Worm (Caenorhabditis elegans) whole organism, young adult: ENCODE data around the gene gpa-9.

ENCODE experiments used
- B0019.2 ChIP-seq: fragments of 200-800 bp; sonication (Bioruptor generic); conservative IDR thresholded peaks from 2 replicates; pipeline ENCODE4 v1.3.6; 2022; ENCODE audit warnings: missing genetic modification reagents, missing genetic modification characterization, missing compliant biosample characterization
- C06A6.2 ChIP-seq: fragments of 200-800 bp; sonication (Bioruptor generic); conservative IDR thresholded peaks from 2 replicates; pipeline ENCODE4 v1.3.6; 2022; ENCODE audit warnings: missing genetic modification characterization, missing compliant biosample characterization
- F22D6.2 ChIP-seq: sonication (generic microtip); optimal IDR thresholded peaks from 2 replicates; lab custom pipeline; 2016; ENCODE audit warnings: mild to moderate bottlenecking, missing genetic modification characterization, missing compliant biosample characterization
- F33H1.4 ChIP-seq: fragments of 200-800 bp; sonication (Bioruptor generic); IDR thresholded peaks from 2 replicates; pipeline ENCODE4 v1.3.6; 2022; ENCODE audit warnings: missing genetic modification reagents, missing genetic modification characterization, missing compliant biosample characterization
- F49E8.2 ChIP-seq: sonication (generic microtip); optimal IDR thresholded peaks from 3 replicates; lab custom pipeline; 2017; ENCODE audit warnings: missing genetic modification characterization, mild to moderate bottlenecking, missing compliant biosample characterization, antibody characterized with exemption, moderate library complexity; ENCODE audit not compliant: insufficient read depth
- F52B5.7 ChIP-seq: sonication (generic microtip); optimal IDR thresholded peaks from 2 replicates; lab custom pipeline; 2016; ENCODE audit warnings: mild to moderate bottlenecking, missing genetic modification characterization, missing compliant biosample characterization
- K11D2.4 ChIP-seq: fragments of 200-800 bp; sonication (Bioruptor generic); IDR thresholded peaks from 2 replicates; pipeline ENCODE4 v1.3.6; 2022; ENCODE audit warnings: missing genetic modification reagents, missing genetic modification characterization, missing compliant biosample characterization
- T26A5.8 ChIP-seq: sonication (generic microtip); optimal IDR thresholded peaks from 2 replicates; lab custom pipeline; 2016; ENCODE audit warnings: missing genetic modification characterization, missing compliant biosample characterization
- Y53F4B.3 ChIP-seq: fragments of 200-800 bp; sonication (Bioruptor generic); IDR thresholded peaks from 2 replicates; pipeline ENCODE4 v1.3.6; 2022; ENCODE audit warnings: missing genetic modification reagents, missing genetic modification characterization, missing compliant biosample characterization
- Y56A3A.18 ChIP-seq: fragments of 200-800 bp; sonication (Bioruptor generic); IDR thresholded peaks from 2 replicates; pipeline ENCODE4 v1.3.6; 2022; ENCODE audit warnings: missing genetic modification reagents, missing genetic modification characterization, missing compliant biosample characterization
- Y79H2A.3 ChIP-seq: fragments of 200-800 bp; sonication (Bioruptor generic); conservative IDR thresholded peaks from 2 replicates; pipeline ENCODE4 v1.3.6; 2022; ENCODE audit warnings: missing genetic modification reagents, missing genetic modification characterization, missing compliant biosample characterization
- akir-1 ChIP-seq: fragments of 200-800 bp; sonication (Bioruptor generic); optimal IDR thresholded peaks from 2 replicates; lab custom pipeline; 2018; ENCODE audit warnings: mild to moderate bottlenecking, missing genetic modification characterization, moderate library complexity, missing compliant biosample characterization
- ama-1 ChIP-seq, 3 experiments: fragments of 150-350 bp in 1 of 3; sonication (generic microtip) in 2 of 3; optimal IDR thresholded peaks; 2 replicates each; lab custom pipeline; 2014 to 2018; ENCODE audit warnings: missing biosample characterization in 2 of 3, missing genetic modification characterization in 2 of 3, missing genetic modification reagents in 2 of 3
- athp-1 ChIP-seq: sonication (generic microtip); optimal IDR thresholded peaks from 2 replicates; lab custom pipeline; 2017; ENCODE audit warnings: mild to moderate bottlenecking, missing genetic modification characterization, missing compliant biosample characterization
- attf-5 ChIP-seq: fragments of 200-800 bp; sonication (Bioruptor generic); optimal IDR thresholded peaks from 2 replicates; lab custom pipeline; 2018; ENCODE audit warnings: mild to moderate bottlenecking, missing genetic modification characterization, missing compliant biosample characterization
- bed-1 ChIP-seq: fragments of 200-800 bp; sonication (Bioruptor generic); IDR thresholded peaks from 2 replicates; pipeline ENCODE4 v1.3.6; 2022; ENCODE audit warnings: missing genetic modification reagents, missing genetic modification characterization, missing compliant biosample characterization
- cebp-1 ChIP-seq, 2 experiments: fragments of 200-800 bp in 1 of 2; sonication (Bioruptor generic) in 1 of 2; sonication (generic microtip) in 1 of 2; IDR thresholded peaks in 1 of 2; optimal IDR thresholded peaks in 1 of 2; 2 replicates each; pipeline versions ENCODE4 v1.3.6 to Lab custom; 2017 to 2022; ENCODE audit warnings: missing compliant biosample characterization in 2 of 2, missing genetic modification characterization in 2 of 2, mild to moderate bottlenecking in 1 of 2, missing genetic modification reagents in 1 of 2, moderate library complexity in 1 of 2
- ceh-27 ChIP-seq: fragments of 200-800 bp; sonication (Bioruptor generic); optimal IDR thresholded peaks from 2 replicates; lab custom pipeline; 2018; ENCODE audit warnings: mild to moderate bottlenecking, missing genetic modification characterization, moderate library complexity, missing compliant biosample characterization
- ceh-91 ChIP-seq: fragments of 200-800 bp; sonication (Bioruptor generic); IDR thresholded peaks from 2 replicates; pipeline ENCODE4 v1.3.6; 2022; ENCODE audit warnings: missing genetic modification reagents, missing genetic modification characterization, missing compliant biosample characterization
- efl-1 ChIP-seq: fragments of 150-350 bp; optimal IDR thresholded peaks from 2 replicates; lab custom pipeline; 2014; ENCODE audit warnings: missing biosample characterization, missing genetic modification reagents, missing genetic modification characterization
- egl-18 ChIP-seq: fragments of 200-800 bp; sonication (Bioruptor generic); IDR thresholded peaks from 2 replicates; pipeline ENCODE4 v1.3.6; 2022; ENCODE audit warnings: missing genetic modification reagents, missing genetic modification characterization, missing compliant biosample characterization
- egl-44 ChIP-seq: fragments of 200-800 bp; sonication (Bioruptor generic); IDR thresholded peaks from 2 replicates; pipeline ENCODE4 v1.3.6; 2022; ENCODE audit warnings: missing genetic modification reagents, missing genetic modification characterization, missing compliant biosample characterization
- ekl-4 ChIP-seq: fragments of 200-800 bp; sonication (Bioruptor generic); IDR thresholded peaks from 2 replicates; pipeline ENCODE4 v1.3.6; 2022; ENCODE audit warnings: missing genetic modification reagents, missing genetic modification characterization, missing compliant biosample characterization
- hmg-20 ChIP-seq: fragments of 200-800 bp; sonication (Bioruptor generic); IDR thresholded peaks from 2 replicates; pipeline ENCODE4 v1.3.6; 2022; ENCODE audit warnings: missing genetic modification reagents, missing genetic modification characterization, missing compliant biosample characterization
- hrde-1 ChIP-seq: sonication (generic microtip); optimal IDR thresholded peaks from 2 replicates; lab custom pipeline; 2016; ENCODE audit warnings: missing genetic modification characterization, mild to moderate bottlenecking, missing compliant biosample characterization, moderate library complexity, missing genotype, missing genetic modification reagents, borderline replicate concordance
- let-607 ChIP-seq, 2 experiments: fragments of 200-800 bp in 1 of 2; sonication (Bioruptor generic) in 1 of 2; sonication (generic microtip) in 1 of 2; optimal IDR thresholded peaks; 2 replicates each; lab custom pipeline; 2016 to 2018; ENCODE audit warnings: mild to moderate bottlenecking in 2 of 2, missing compliant biosample characterization in 2 of 2, missing genetic modification characterization in 2 of 2, moderate library complexity in 2 of 2, missing genotype in 1 of 2
- lin-26 ChIP-seq: fragments of 200-800 bp; sonication (Bioruptor generic); IDR thresholded peaks from 2 replicates; pipeline ENCODE4 v1.3.6; 2022; ENCODE audit warnings: missing genetic modification reagents, missing genetic modification characterization, missing compliant biosample characterization
- lin-35 ChIP-seq, 3 experiments: fragments of 150-350 bp in 2 of 3; sonication (generic microtip) in 1 of 3; optimal IDR thresholded peaks; 2 replicates each; lab custom pipeline; 2014 to 2018; ENCODE audit warnings: missing biosample characterization in 3 of 3, missing genetic modification characterization in 3 of 3, missing genetic modification reagents in 3 of 3
- madf-10 ChIP-seq: sonication (generic microtip); optimal IDR thresholded peaks from 2 replicates; lab custom pipeline; 2016; ENCODE audit warnings: mild to moderate bottlenecking, missing genetic modification characterization, missing compliant biosample characterization
- nhr-27 ChIP-seq: fragments of 200-800 bp; sonication (Bioruptor generic); optimal IDR thresholded peaks from 2 replicates; lab custom pipeline; 2018; ENCODE audit warnings: mild to moderate bottlenecking, missing genetic modification characterization, moderate library complexity, missing compliant biosample characterization
- nhr-90 ChIP-seq: sonication (generic microtip); optimal IDR thresholded peaks from 2 replicates; lab custom pipeline; 2016; ENCODE audit warnings: missing genotype, mild to moderate bottlenecking, missing genetic modification characterization, missing compliant biosample characterization
- snpc-1.1 ChIP-seq: sonication (generic microtip); optimal IDR thresholded peaks from 2 replicates; lab custom pipeline; 2017; ENCODE audit warnings: missing genetic modification characterization, mild to moderate bottlenecking, missing compliant biosample characterization, antibody characterized with exemption, moderate library complexity, missing genotype, missing genetic modification reagents; ENCODE audit not compliant: insufficient read depth
- tbx-9 ChIP-seq: sonication (generic microtip); optimal IDR thresholded peaks from 2 replicates; lab custom pipeline; 2016; ENCODE audit warnings: borderline replicate concordance, missing genetic modification characterization, inconsistent platforms, missing compliant biosample characterization
- zim-3 ChIP-seq: sonication (generic microtip); optimal IDR thresholded peaks from 2 replicates; lab custom pipeline; 2017; ENCODE audit warnings: mild to moderate bottlenecking, missing genetic modification characterization, moderate library complexity, missing compliant biosample characterization
- ztf-22 ChIP-seq: fragments of 200-800 bp; sonication (Bioruptor generic); optimal IDR thresholded peaks from 2 replicates; lab custom pipeline; 2018; ENCODE audit warnings: mild to moderate bottlenecking, missing genetic modification characterization, moderate library complexity, missing compliant biosample characterization
- ztf-3 ChIP-seq: fragments of 200-800 bp; sonication (Bioruptor generic); optimal IDR thresholded peaks from 2 replicates; lab custom pipeline; 2018; ENCODE audit warnings: mild to moderate bottlenecking, missing genetic modification characterization, missing compliant biosample characterization

Gene gpa-9

ce11 chrV:12696790-12697189 lies 47.7 kb upstream of the gpa-9 start (continued):
- TF ChIP-seq F33H1.4 (GFP tag; lab: Robert Waterston, UW), result peak; percentile 91
- TF ChIP-seq Y56A3A.18 (GFP tag; lab: Robert Waterston, UW), result no peak
- TF ChIP-seq akir-1 (GFP tag; lab: Kevin White, UChicago), result no peak
- TF ChIP-seq zim-3, result no peak
- TF ChIP-seq let-607 (tag; optimal IDR thresholded peaks at IDR 0.05; lab: Kevin White, UChicago), result no peak
- TF ChIP-seq ztf-3, result no peak
- no peak for TF ChIP-seq tbx-9 (tag; lab: Kevin White, UChicago)
- no peak for TF ChIP-seq K11D2.4 (GFP tag; lab: Robert Waterston, UW)
- TF ChIP-seq ama-1 (optimal IDR thresholded peaks at IDR 0.05; lab: Kevin White, UChicago), result no peak
- TF ChIP-seq ama-1 (GFP tag; optimal IDR thresholded peaks at IDR 0.05; lab: Kevin White, UChicago), result no peak
- TF ChIP-seq Y79H2A.3, result no peak
- no peak for TF ChIP-seq attf-5
- no peak for TF ChIP-seq ceh-27
- TF ChIP-seq F52B5.7 (tag; lab: Kevin White, UChicago), result no peak
- no peak for TF ChIP-seq T26A5.8 (tag; lab: Kevin White, UChicago)
- no peak for TF ChIP-seq hrde-1 (tag; lab: Kevin White, UChicago)
- TF ChIP-seq efl-1, result no peak
- TF ChIP-seq Y53F4B.3, result no peak
- TF ChIP-seq egl-18 (GFP tag; lab: Robert Waterston, UW), result no peak
- no peak for TF ChIP-seq hmg-20 (GFP tag; lab: Robert Waterston, UW)
- TF ChIP-seq madf-10 (tag; lab: Kevin White, UChicago), result no peak
- no peak for TF ChIP-seq nhr-90 (tag; lab: Kevin White, UChicago)
- no peak for TF ChIP-seq nhr-27 (tag; lab: Kevin White, UChicago)
- TF ChIP-seq ekl-4 (GFP tag; lab: Robert Waterston, UW), result no peak
- no peak for TF ChIP-seq B0019.2
- peak; percentile 35; the same call in 1 of the 2 replicates for TF ChIP-seq ceh-91 (GFP tag; lab: Robert Waterston, UW)
- TF ChIP-seq lin-26, result no peak
- no peak for TF ChIP-seq ztf-22 (GFP tag; lab: Kevin White, UChicago)

- no peak for TF ChIP-seq ama-1 (optimal IDR thresholded peaks at IDR 0.05; lab: Kevin White, UChicago)
- no peak for TF ChIP-seq ama-1 (GFP tag; optimal IDR thresholded peaks at IDR 0.05; lab: Kevin White, UChicago)
- TF ChIP-seq egl-44, result no peak
- no peak for TF ChIP-seq athp-1 (tag; lab: Kevin White, UChicago)
- no peak for TF ChIP-seq F22D6.2
- TF ChIP-seq bed-1 (GFP tag; lab: Robert Waterston, UW), result no peak
- TF ChIP-seq F49E8.2 (tag; lab: Kevin White, UChicago), result no peak
Measured at ce11 chrV:12695968-12696367, 46.9 kb upstream of the gpa-9 start, which contains the start of gene K10C8.4. Gene K10C8.4 (plus strand): TSS chrV:12696268.

ce11 chrV:12695155-12695554 lies 46.0 kb upstream of the gpa-9 start, which contains the start of gene parn-1:
Gene parn-1 (minus strand): TSS chrV:12695255.
- TF ChIP-seq snpc-1.1 (no peak), lin-35 (GFP tag; optimal IDR thresholded peaks at IDR 0.05; lab: Kevin White, UChicago) (no peak), cebp-1 (GFP tag; IDR thresholded peaks at IDR 0.05; lab: Robert Waterston, UW) (no peak), cebp-1 (tag; optimal IDR thresholded peaks at IDR 0.05; lab: Kevin White, UChicago) (no peak), C06A6.2 (no peak)
